Fruit fly (Drosophila melanogaster) whole organism, prepupa: ENCODE measurements around the gene CG33640.

ENCODE experiments used
- CG10631 ChIP-seq: fragments of 200-800 bp; sonication (Bioruptor generic); optimal IDR thresholded peaks from 2 replicates; lab custom pipeline; 2016; ENCODE audit warnings: missing biosample characterization, missing genetic modification characterization
- CG3919 ChIP-seq: fragments of 200-800 bp; sonication (Bioruptor generic); optimal IDR thresholded peaks from 3 replicates; lab custom pipeline; 2016; ENCODE audit warnings: missing biosample characterization, missing genetic modification characterization
- CG6854 ChIP-seq: fragments of 200-800 bp; sonication (Bioruptor generic); optimal IDR thresholded peaks from 2 replicates; lab custom pipeline; 2017; ENCODE audit warnings: missing biosample characterization, mild to moderate bottlenecking, missing genetic modification characterization
- Gug ChIP-seq: fragments of 200-800 bp; sonication (Bioruptor generic); IDR thresholded peaks from 2 replicates; pipeline ENCODE4 v1.3.6; 2022; ENCODE audit warnings: missing biosample characterization, missing genetic modification characterization
- Hr39 ChIP-seq: fragments of 200-800 bp; sonication (Bioruptor generic); optimal IDR thresholded peaks from 2 replicates; lab custom pipeline; 2016; ENCODE audit warnings: missing biosample characterization, missing genetic modification characterization
- OdsH ChIP-seq: fragments of 200-800 bp; sonication (Bioruptor generic); optimal IDR thresholded peaks from 3 replicates; lab custom pipeline; 2016; ENCODE audit warnings: missing biosample characterization, missing genetic modification characterization
- Sox14 ChIP-seq: fragments of 200-800 bp; sonication (Bioruptor generic); optimal IDR thresholded peaks from 3 replicates; lab custom pipeline; 2016; ENCODE audit warnings: missing biosample characterization, missing genetic modification characterization
- dac ChIP-seq: fragments of 200-800 bp; sonication (Bioruptor generic); optimal IDR thresholded peaks from 2 replicates; lab custom pipeline; 2017; ENCODE audit warnings: missing biosample characterization, mild to moderate bottlenecking, missing genetic modification characterization
- eg ChIP-seq: fragments of 200-800 bp; sonication (Bioruptor generic); IDR thresholded peaks from 3 replicates; pipeline ENCODE4 v1.3.6; 2022; ENCODE audit warnings: missing biosample characterization, missing genetic modification characterization
- fd59A ChIP-seq: fragments of 200-800 bp; sonication (Bioruptor generic); optimal IDR thresholded peaks from 2 replicates; lab custom pipeline; 2017; ENCODE audit warnings: missing biosample characterization, mild to moderate bottlenecking, missing genetic modification characterization, missing genetic modification reagents
- lz ChIP-seq: fragments of 200-800 bp; sonication (Bioruptor generic); optimal IDR thresholded peaks from 3 replicates; lab custom pipeline; 2016; ENCODE audit warnings: missing biosample characterization, missing genetic modification characterization

DNA sequence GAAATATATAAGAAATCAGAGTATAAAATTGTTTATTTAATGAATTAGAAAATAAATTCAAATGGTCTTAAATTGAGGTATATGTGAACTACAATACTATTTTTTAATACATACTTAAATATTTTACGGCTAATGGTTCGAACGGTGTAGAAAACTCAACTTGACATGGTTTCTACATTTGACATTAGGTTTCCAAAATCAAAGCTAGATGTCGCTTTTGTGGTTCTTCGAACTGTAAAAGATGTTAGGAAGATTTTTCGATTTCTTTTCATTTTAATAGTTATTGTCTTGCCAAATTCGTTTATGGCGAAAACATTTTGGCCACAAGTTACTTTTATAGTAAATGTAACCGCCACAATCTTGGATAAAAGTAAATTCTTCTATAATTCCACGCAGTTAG, 27.2 kb upstream of the CG33640 start:
- TF ChIP-seq Hr39 (GFP tag; lab: Kevin White, UChicago) (no peak), CG3919 (GFP tag; lab: Kevin White, UChicago) (no peak), OdsH (GFP tag; lab: Kevin White, UChicago) (no peak), fd59A (GFP tag; lab: Kevin White, UChicago) (no peak), eg (no peak), CG6854 (no peak), CG10631 (no peak), lz (no peak), dac (no peak), Sox14 (GFP tag; lab: Kevin White, UChicago) (no peak), Gug (GFP tag; lab: Robert Waterston, UW) (no peak)
